Fruit fly (Drosophila melanogaster): ENCODE results near the gene CG34165.
"Not testable (repeated sequence)": the region's sequence is repeated elsewhere in the genome, so short reads cannot be mapped to it uniquely, and the experiment has no call there.

DNA sequence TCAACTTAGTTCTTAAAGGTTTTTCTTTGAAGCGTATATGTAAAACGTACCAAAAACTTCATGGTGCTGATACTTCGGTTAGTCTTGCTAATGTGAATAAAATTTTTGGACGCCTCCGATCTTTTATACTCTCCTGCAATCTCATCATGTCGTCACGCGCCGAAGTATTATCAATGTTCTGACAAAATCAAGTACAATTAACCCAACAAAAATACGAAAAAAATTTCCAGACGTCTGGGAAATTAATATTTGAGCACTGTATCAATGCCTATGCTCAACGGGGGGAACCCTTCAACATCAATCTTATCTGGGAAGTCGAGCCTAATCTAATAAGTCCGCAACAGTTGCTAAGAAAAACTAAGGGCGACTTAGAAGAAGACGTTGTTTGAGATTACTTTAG, 28.2 kb downstream of the CG34165 start, which contains the start of gene CG42586:
- TF ChIP-seq insv, ttk, psq (optimal IDR thresholded peaks at IDR 0.05): not testable (repeated sequence)
